Worm (Caenorhabditis elegans): ENCODE results near the gene F29B9.7.

The F29B9.7 gene

DNA sequence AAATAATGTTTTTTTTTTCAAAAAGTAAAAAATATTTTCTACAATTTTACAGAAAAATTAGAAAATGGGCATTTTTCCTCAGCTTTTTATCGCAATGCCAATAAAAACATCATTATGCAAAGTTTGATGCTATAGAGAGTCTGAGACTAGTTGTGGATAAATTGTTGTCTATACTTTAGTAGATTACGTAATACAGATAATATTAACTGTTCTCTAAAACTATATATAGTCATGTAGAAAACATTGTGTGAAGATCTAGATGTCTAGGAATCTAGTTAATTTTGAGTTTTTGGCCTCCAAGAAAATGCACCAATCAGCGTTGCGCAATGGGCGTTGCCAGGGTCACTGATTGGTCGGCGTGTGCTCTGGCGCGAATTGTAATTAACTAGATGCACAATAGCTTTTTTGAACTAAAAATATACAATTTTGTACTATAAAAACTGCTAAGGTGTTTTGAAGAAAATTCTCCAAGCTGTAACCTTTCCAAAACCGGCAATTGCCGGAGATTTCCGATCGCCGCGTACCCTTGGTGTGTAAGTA lies 36.8 kb downstream of the F29B9.7 start:
- TF ChIP-seq flt-1 (GFP tag; IDR thresholded peaks at IDR 0.05) (no peak), aly-1 (tag; optimal IDR thresholded peaks at IDR 0.05) (no peak), F13C5.2 (tag; optimal IDR thresholded peaks at IDR 0.05) (no peak), hmg-4 (GFP tag; optimal IDR thresholded peaks at IDR 0.05) (no peak), scrt-1 (GFP tag; IDR thresholded peaks at IDR 0.05) (no peak), tbx-11 (GFP tag; IDR thresholded peaks at IDR 0.05) (no peak), tra-4 (tag; optimal IDR thresholded peaks at IDR 0.05) (no peak), hmbx-1 (tag; optimal IDR thresholded peaks at IDR 0.05) (no peak), hnd-1 (tag; optimal IDR thresholded peaks at IDR 0.05) (no peak), ets-7 (tag; optimal IDR thresholded peaks at IDR 0.05) (no peak), ceh-13 (GFP tag; optimal IDR thresholded peaks at IDR 0.05) (no peak)

DNA sequence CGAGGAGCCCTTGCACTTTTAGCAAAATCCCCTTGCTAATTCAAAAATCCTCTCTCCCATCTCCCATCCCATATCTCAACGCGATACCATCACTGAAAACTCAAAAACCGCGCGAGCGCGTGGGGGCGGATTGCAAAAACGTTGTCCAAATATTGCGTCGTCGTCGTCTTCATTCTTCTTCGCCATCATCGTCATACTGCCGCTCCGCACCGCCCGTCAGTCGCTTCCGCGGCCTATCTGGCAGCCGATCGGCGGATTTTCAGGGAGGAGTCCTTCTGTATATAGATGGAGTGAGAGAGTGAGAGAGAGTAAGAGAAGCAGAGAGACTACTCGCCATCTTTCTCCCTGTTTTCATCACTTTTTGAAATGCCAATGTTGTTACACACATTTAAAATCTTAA lies 37.3 kb downstream of the F29B9.7 start:
- no peak for TF ChIP-seq ama-1 (optimal IDR thresholded peaks at IDR 0.05)
- no peak for TF ChIP-seq tbx-11 (GFP tag; IDR thresholded peaks at IDR 0.05)
- TF ChIP-seq ceh-36 (tag; optimal IDR thresholded peaks at IDR 0.05) = no peak

DNA sequence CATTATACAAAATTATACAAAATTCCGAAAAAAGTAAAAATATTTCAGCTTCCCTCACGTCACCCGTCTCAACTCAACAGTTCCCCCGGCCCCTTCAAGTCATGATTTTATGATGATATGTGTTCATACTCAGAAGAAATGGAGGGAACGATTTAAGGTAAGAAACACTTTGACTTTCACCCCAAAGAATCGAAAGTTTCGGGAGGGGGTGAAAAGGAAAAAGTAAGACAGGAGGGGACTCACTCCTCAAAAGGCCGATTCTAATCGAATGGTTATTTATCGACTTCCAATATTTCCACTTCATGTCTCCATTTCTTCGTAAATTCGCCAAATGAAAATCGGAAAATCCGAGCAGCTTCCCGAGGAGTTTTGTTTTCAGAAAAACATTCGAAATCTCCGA lies 38.7 kb downstream of the F29B9.7 start, which contains the start of gene bus-4:
Gene bus-4, plus strand, starts transcription at position 49 of the 400 bp plus-strand sequence.
- TF ChIP-seq ceh-36 (tag; optimal IDR thresholded peaks at IDR 0.05) (no peak), tbx-37 (GFP tag; conservative IDR thresholded peaks at IDR 0.05) (no peak), hnd-1 (tag; optimal IDR thresholded peaks at IDR 0.05) (no peak), tbx-11 (GFP tag; IDR thresholded peaks at IDR 0.05) (no peak)

DNA sequence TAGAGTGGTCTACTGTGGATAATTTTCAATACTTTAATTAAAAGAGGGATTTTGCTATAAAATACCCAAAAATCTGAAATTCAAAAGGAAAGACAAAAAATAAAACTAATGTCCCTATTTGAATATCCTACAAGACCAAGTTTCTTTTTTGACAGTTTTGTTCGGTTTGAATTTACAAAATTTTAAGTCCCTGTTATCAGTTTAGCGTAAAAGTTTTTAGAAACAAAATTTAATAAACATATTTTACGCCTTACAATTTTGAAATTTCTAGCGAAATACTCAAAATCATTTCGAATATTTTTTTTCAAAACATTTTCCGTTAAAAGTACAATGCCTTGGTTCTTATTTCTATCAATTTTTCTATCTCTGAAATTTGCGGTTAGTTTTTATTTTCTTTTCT lies 42.9 kb downstream of the F29B9.7 start, which contains the start of gene spe-51:
Gene spe-51, plus strand, starts transcription at position 301 of the 400 bp plus-strand sequence.
- no peak for TF ChIP-seq hnd-1 (tag; optimal IDR thresholded peaks at IDR 0.05)
- TF ChIP-seq tra-4 (tag; optimal IDR thresholded peaks at IDR 0.05) = no peak
- TF ChIP-seq aly-1 (tag; optimal IDR thresholded peaks at IDR 0.05) = no peak
- TF ChIP-seq scrt-1 (GFP tag; IDR thresholded peaks at IDR 0.05) = no peak
- TF ChIP-seq pes-1 (GFP tag; IDR thresholded peaks at IDR 0.05) = no peak
- no peak for TF ChIP-seq flt-1 (GFP tag; IDR thresholded peaks at IDR 0.05)
- TF ChIP-seq B0310.2 (tag; optimal IDR thresholded peaks at IDR 0.05) = no peak
- no peak for TF ChIP-seq tbx-37 (GFP tag; conservative IDR thresholded peaks at IDR 0.05)

Data from whole organism, early embryonic.